Fruit fly (Drosophila melanogaster): ENCODE measurements around the gene JhI-21.

DNA sequence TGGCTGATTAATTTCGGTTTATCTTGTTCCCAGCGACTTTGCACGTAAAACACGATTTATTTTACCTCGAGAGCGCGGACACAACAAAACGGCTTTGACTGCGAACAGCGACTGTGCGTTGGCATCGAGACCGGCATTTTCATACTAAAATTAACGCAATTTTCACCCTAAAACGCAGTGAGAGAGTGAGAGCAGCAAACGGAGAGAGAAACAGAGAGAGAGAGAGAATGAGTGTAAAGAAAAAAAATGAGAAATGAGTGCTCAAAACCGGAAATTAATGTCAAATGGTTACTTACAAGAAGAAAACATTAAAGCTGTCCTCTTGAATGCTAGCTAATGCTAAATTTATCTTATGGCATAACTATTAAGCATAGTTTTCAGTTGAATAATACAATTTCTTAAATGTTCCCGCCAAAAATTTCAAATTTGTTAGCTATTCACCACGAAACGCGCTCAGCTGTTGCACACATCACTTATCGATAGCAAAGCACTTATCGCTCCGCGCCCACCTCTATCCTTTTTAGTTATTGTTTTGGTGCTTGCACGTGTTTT is at the start of gene JhI-21, which contains the start of the genes RpL7-like and CG34164:
- TF ChIP-seq dmrt11E (tag; optimal IDR thresholded peaks at IDR 0.05) (no peak), slbo (GFP tag; IDR thresholded peaks at IDR 0.05) (no peak), scrt (GFP tag; optimal IDR thresholded peaks at IDR 0.05) (peak; percentile 97), btn (GFP tag; optimal IDR thresholded peaks at IDR 0.05) (no peak), CG12659 (GFP tag; optimal IDR thresholded peaks at IDR 0.05) (peak; percentile 2), NC2α (GFP tag; optimal IDR thresholded peaks at IDR 0.05) (no peak), CG2712 (tag; optimal IDR thresholded peaks at IDR 0.05) (peak; percentile 14), HmgD (GFP tag; optimal IDR thresholded peaks at IDR 0.05) (no peak), br (optimal IDR thresholded peaks at IDR 0.05) (no peak), D (optimal IDR thresholded peaks at IDR 0.05) (no peak), D (GFP tag; optimal IDR thresholded peaks at IDR 0.05) (no peak), CG10959 (GFP tag; IDR thresholded peaks at IDR 0.05) (no peak), dm (GFP tag; optimal IDR thresholded peaks at IDR 0.05) (peak; percentile 88)
